Worm (Caenorhabditis elegans) whole organism, L1 larva: ENCODE data around the gene tph-1.

Experiments
- C16A3.4 ChIP-seq: fragments of 150-350 bp; optimal IDR thresholded peaks from 2 replicates; lab custom pipeline; 2014; ENCODE audit warnings: missing biosample characterization, missing genetic modification characterization
- C34B4.2 ChIP-seq: sonication (generic microtip); optimal IDR thresholded peaks from 2 replicates; lab custom pipeline; 2017; ENCODE audit warnings: mild to moderate bottlenecking, missing genetic modification characterization, missing compliant biosample characterization
- aly-2 ChIP-seq: fragments of 150-350 bp; optimal IDR thresholded peaks from 2 replicates; lab custom pipeline; 2014; ENCODE audit warnings: missing biosample characterization, missing genetic modification characterization
- ceh-63 ChIP-seq: fragments of 200-800 bp; sonication (Bioruptor generic); optimal IDR thresholded peaks from 2 replicates; lab custom pipeline; 2018; ENCODE audit warnings: mild to moderate bottlenecking, missing genetic modification characterization, missing compliant biosample characterization
- ceh-8 ChIP-seq: fragments of 200-800 bp; sonication (Bioruptor generic); optimal IDR thresholded peaks from 2 replicates; lab custom pipeline; 2018; ENCODE audit warnings: mild to moderate bottlenecking, missing genetic modification characterization, moderate library complexity, missing compliant biosample characterization
- ceh-82 ChIP-seq, 3 experiments: fragments of 150-350 bp in 1 of 3; sonication (generic microtip) in 2 of 3; optimal IDR thresholded peaks; 2 replicates each; lab custom pipeline; 2014 to 2017; ENCODE audit warnings: missing biosample characterization in 3 of 3, missing genetic modification characterization in 3 of 3
- ceh-88 ChIP-seq: fragments of 200-800 bp; sonication (Bioruptor generic); IDR thresholded peaks from 2 replicates; pipeline ENCODE4 v1.3.6; 2022; ENCODE audit warnings: missing genetic modification characterization, missing compliant biosample characterization
- dpl-1 ChIP-seq, 3 experiments: fragments of 150-350 bp in 2 of 3; sonication (generic microtip) in 1 of 3; optimal IDR thresholded peaks; 2 replicates each; lab custom pipeline; 2014 to 2017; ENCODE audit warnings: missing biosample characterization in 3 of 3, missing genetic modification characterization in 3 of 3, missing genetic modification reagents in 3 of 3
- dsc-1 ChIP-seq: sonication (generic microtip); optimal IDR thresholded peaks from 2 replicates; lab custom pipeline; 2016; ENCODE audit warnings: mild to moderate bottlenecking, missing genetic modification characterization, missing compliant biosample characterization
- efl-1 ChIP-seq, 4 experiments: fragments of 150-350 bp; optimal IDR thresholded peaks in 3 of 4; peaks in 1 of 4; 1 replicate in 1 of 4; 2 replicates in 3 of 4; lab custom pipeline; 2014; ENCODE audit warnings: missing biosample characterization in 2 of 4, missing genetic modification characterization in 2 of 4, missing genetic modification reagents in 2 of 4
- egl-13 ChIP-seq: sonication (generic microtip); optimal IDR thresholded peaks from 2 replicates; lab custom pipeline; 2016; ENCODE audit warnings: missing genotype, missing genetic modification reagents, missing genetic modification characterization, missing compliant biosample characterization
- egl-27 ChIP-seq, 2 experiments: fragments of 150-350 bp in 1 of 2; sonication (generic microtip); optimal IDR thresholded peaks; 3 replicates each; lab custom pipeline; 2017 to 2018; ENCODE audit warnings: missing biosample characterization in 2 of 2, missing genetic modification characterization in 2 of 2, missing genetic modification reagents in 2 of 2
- elt-2 ChIP-seq: sonication (generic microtip); optimal IDR thresholded peaks from 2 replicates; lab custom pipeline; 2016; ENCODE audit warnings: missing genetic modification characterization, mild to moderate bottlenecking, inconsistent platforms, missing compliant biosample characterization, missing genetic modification reagents
- fkh-10 ChIP-seq: sonication (generic microtip); optimal IDR thresholded peaks from 2 replicates; lab custom pipeline; 2017; ENCODE audit warnings: missing biosample characterization, missing genetic modification reagents, missing genetic modification characterization
- fos-1 ChIP-seq: fragments of 150-350 bp; optimal IDR thresholded peaks from 2 replicates; lab custom pipeline; 2014; ENCODE audit warnings: missing biosample characterization, missing genetic modification characterization
- grh-1 ChIP-seq: fragments of 200-800 bp; sonication (Bioruptor generic); IDR thresholded peaks from 2 replicates; pipeline ENCODE4 v1.3.6; 2022; ENCODE audit warnings: missing genetic modification reagents, missing genetic modification characterization, missing compliant biosample characterization
- hlh-4 ChIP-seq: sonication (generic microtip); optimal IDR thresholded peaks from 2 replicates; lab custom pipeline; 2016; ENCODE audit warnings: mild to moderate bottlenecking, missing genetic modification characterization, missing compliant biosample characterization
- hpl-2 ChIP-seq: fragments of 150-350 bp; optimal IDR thresholded peaks from 2 replicates; lab custom pipeline; 2014; ENCODE audit warnings: missing biosample characterization, missing genetic modification reagents, missing genetic modification characterization
- irx-1 ChIP-seq: sonication (generic microtip); optimal IDR thresholded peaks from 2 replicates; lab custom pipeline; 2016; ENCODE audit warnings: missing genetic modification characterization, missing compliant biosample characterization
- isw-1 ChIP-seq: fragments of 200-800 bp; sonication (Bioruptor generic); IDR thresholded peaks from 2 replicates; pipeline ENCODE4 v1.3.6; 2022; ENCODE audit warnings: missing genetic modification characterization, missing compliant biosample characterization
- jun-1 ChIP-seq: fragments of 150-350 bp; optimal IDR thresholded peaks from 2 replicates; lab custom pipeline; 2014; ENCODE audit warnings: missing biosample characterization, missing genetic modification reagents, missing genetic modification characterization
- lin-14 ChIP-seq: fragments of 200-800 bp; sonication (Bioruptor generic); optimal IDR thresholded peaks from 2 replicates; lab custom pipeline; 2018; ENCODE audit warnings: mild to moderate bottlenecking, missing genetic modification characterization, moderate library complexity, missing compliant biosample characterization
- lin-15B ChIP-seq: fragments of 150-350 bp; sonication (generic microtip); optimal IDR thresholded peaks from 3 replicates; lab custom pipeline; 2014; ENCODE audit warnings: missing biosample characterization, missing genetic modification characterization
- lin-35 ChIP-seq, 2 experiments: fragments of 150-350 bp; optimal IDR thresholded peaks; 2 replicates each; lab custom pipeline; 2014; ENCODE audit warnings: missing biosample characterization in 2 of 2, missing genetic modification characterization in 2 of 2, missing genetic modification reagents in 2 of 2
- lin-39 ChIP-seq: fragments of 150-350 bp; optimal IDR thresholded peaks from 2 replicates; lab custom pipeline; 2014; ENCODE audit warnings: missing biosample characterization, missing genetic modification reagents, missing genetic modification characterization
- lsy-2 ChIP-seq, 2 experiments: fragments of 150-350 bp; optimal IDR thresholded peaks; 2 replicates each; lab custom pipeline; 2014; ENCODE audit warnings: missing biosample characterization in 2 of 2, missing genetic modification characterization in 2 of 2
- mdl-1 ChIP-seq, 2 experiments: fragments of 150-350 bp; optimal IDR thresholded peaks; 2 replicates each; lab custom pipeline; 2014 to 2017; ENCODE audit warnings: missing biosample characterization in 2 of 2, missing genetic modification characterization in 2 of 2, inconsistent platforms in 1 of 2
- mef-2 ChIP-seq: fragments of 150-350 bp; optimal IDR thresholded peaks from 2 replicates; lab custom pipeline; 2014; ENCODE audit warnings: missing biosample characterization, missing genetic modification characterization
- nhr-11 ChIP-seq: fragments of 150-350 bp; optimal IDR thresholded peaks from 2 replicates; lab custom pipeline; 2014; ENCODE audit warnings: missing biosample characterization, missing genetic modification characterization
- nhr-19 ChIP-seq: fragments of 200-800 bp; sonication (Bioruptor generic); conservative IDR thresholded peaks from 2 replicates; pipeline ENCODE4 v1.3.6; 2022; ENCODE audit warnings: missing genetic modification characterization, missing compliant biosample characterization
- nhr-28 ChIP-seq: fragments of 150-350 bp; optimal IDR thresholded peaks from 2 replicates; lab custom pipeline; 2014; ENCODE audit warnings: missing biosample characterization, missing genetic modification characterization
- nhr-47 ChIP-seq: sonication (generic microtip); optimal IDR thresholded peaks from 2 replicates; lab custom pipeline; 2016; ENCODE audit warnings: mild to moderate bottlenecking, missing genetic modification characterization, moderate library complexity, missing compliant biosample characterization
- nhr-71 ChIP-seq: sonication (generic microtip); optimal IDR thresholded peaks from 2 replicates; lab custom pipeline; 2016; ENCODE audit warnings: mild to moderate bottlenecking, missing genetic modification characterization, moderate library complexity, missing compliant biosample characterization
- nhr-77 ChIP-seq: fragments of 150-350 bp; optimal IDR thresholded peaks from 2 replicates; lab custom pipeline; 2014; ENCODE audit warnings: missing biosample characterization, missing genetic modification characterization
- nhr-84 ChIP-seq: sonication (generic microtip); optimal IDR thresholded peaks from 2 replicates; lab custom pipeline; 2017; ENCODE audit warnings: missing biosample characterization, missing genetic modification characterization
- nhr-85 ChIP-seq: sonication (generic microtip); peaks from one replicate; lab custom pipeline; 2016; ENCODE audit warnings: missing genetic modification characterization, inconsistent platforms, missing compliant biosample characterization
- nhr-90 ChIP-seq: sonication (generic microtip); optimal IDR thresholded peaks from 2 replicates; lab custom pipeline; 2016; ENCODE audit warnings: mild to moderate bottlenecking, missing genetic modification characterization, missing compliant biosample characterization; ENCODE audit not compliant: poor library complexity
- pax-3 ChIP-seq: fragments of 200-800 bp; sonication (Bioruptor generic); optimal IDR thresholded peaks from 2 replicates; lab custom pipeline; 2018; ENCODE audit warnings: mild to moderate bottlenecking, missing genetic modification characterization, moderate library complexity, missing compliant biosample characterization
- rnt-1 ChIP-seq: sonication (generic microtip); optimal IDR thresholded peaks from 2 replicates; lab custom pipeline; 2016; ENCODE audit warnings: mild to moderate bottlenecking, missing genetic modification characterization, moderate library complexity, missing compliant biosample characterization
- snpc-4 ChIP-seq: fragments of 150-350 bp; optimal IDR thresholded peaks from 2 replicates; lab custom pipeline; 2014; ENCODE audit warnings: missing biosample characterization, missing genetic modification characterization
- snu-23 ChIP-seq: sonication (generic microtip); optimal IDR thresholded peaks from 2 replicates; lab custom pipeline; 2016; ENCODE audit warnings: missing genetic modification characterization, missing compliant biosample characterization
- sox-4 ChIP-seq: sonication (generic microtip); optimal IDR thresholded peaks from 2 replicates; lab custom pipeline; 2016; ENCODE audit warnings: missing genetic modification characterization, missing compliant biosample characterization
- swsn-7 ChIP-seq: sonication (generic microtip); optimal IDR thresholded peaks from 2 replicates; lab custom pipeline; 2016; ENCODE audit warnings: missing genetic modification characterization, missing compliant biosample characterization
- tbx-2 ChIP-seq: sonication (generic microtip); optimal IDR thresholded peaks from 2 replicates; lab custom pipeline; 2016; ENCODE audit warnings: missing genetic modification characterization, missing compliant biosample characterization
- tlp-1 ChIP-seq: fragments of 150-350 bp; optimal IDR thresholded peaks from 2 replicates; lab custom pipeline; 2014; ENCODE audit warnings: missing biosample characterization, missing genetic modification characterization
- unc-130 ChIP-seq: fragments of 150-350 bp; optimal IDR thresholded peaks from 2 replicates; lab custom pipeline; 2017; ENCODE audit warnings: missing biosample characterization, missing genetic modification characterization, inconsistent platforms
- xbp-1 ChIP-seq: sonication (generic microtip); optimal IDR thresholded peaks from 2 replicates; lab custom pipeline; 2016; ENCODE audit warnings: missing genetic modification characterization, missing compliant biosample characterization
- zip-4 ChIP-seq: fragments of 200-800 bp; sonication (Bioruptor generic); optimal IDR thresholded peaks from 2 replicates; lab custom pipeline; 2018; ENCODE audit warnings: mild to moderate bottlenecking, missing genetic modification characterization, moderate library complexity, missing compliant biosample characterization
- ztf-4 ChIP-seq: fragments of 150-350 bp; optimal IDR thresholded peaks from 2 replicates; lab custom pipeline; 2014; ENCODE audit warnings: missing biosample characterization, missing genetic modification characterization

tph-1 gene

ce11 chrII:7528210-7528609 is 20.9 kb upstream of the tph-1 start (continued):
- TF ChIP-seq snu-23 (GFP tag; lab: Kevin White, UChicago) (no peak), ceh-8 (GFP tag; lab: Kevin White, UChicago) (no peak), nhr-47 (no peak)

ce11 chrII:7529078-7529683 is 20.0 kb upstream of the tph-1 start, which contains the start of gene ZK1290.5:
Gene ZK1290.5, plus strand, starts transcription at chrII:7529643.
- TF ChIP-seq snpc-4 (tag; lab: Kevin White, UChicago) (peak; percentile 33), C16A3.4 (peak; percentile 61), nhr-11 (tag; lab: Kevin White, UChicago) (peak; percentile 39), mdl-1 (tag; optimal IDR thresholded peaks at IDR 0.05; lab: Kevin White, UChicago) (peak in 1 of 2 experiments; percentile 95), jun-1 (tag; lab: Kevin White, UChicago) (peak; percentile 62), dsc-1 (peak; percentile 75), tbx-2 (tag; lab: Kevin White, UChicago) (peak; percentile 92), dpl-1 (GFP tag; optimal IDR thresholded peaks at IDR 0.05; lab: Kevin White, UChicago) (peak; percentile 60 to 66 (median 62)), nhr-47 (peak; percentile 86), ztf-4 (peak; percentile 77), lsy-2 (tag; optimal IDR thresholded peaks at IDR 0.05; lab: Kevin White, UChicago) (peak; percentile 80 to 83), zip-4 (GFP tag; lab: Kevin White, UChicago) (peak; percentile 16), nhr-84 (tag; lab: Kevin White, UChicago) (no peak), ceh-63 (GFP tag; lab: Kevin White, UChicago) (no peak), C34B4.2 (tag; lab: Kevin White, UChicago) (no peak), nhr-71 (tag; lab: Kevin White, UChicago) (peak; percentile 98), swsn-7 (tag; lab: Kevin White, UChicago) (peak; percentile 85), egl-27 (tag; optimal IDR thresholded peaks at IDR 0.05; lab: Kevin White, UChicago) (no peak), hpl-2 (peak; percentile 81), xbp-1 (tag; lab: Kevin White, UChicago) (peak; percentile 76), fos-1 (tag; lab: Kevin White, UChicago) (peak; percentile 23), ceh-82 (tag; optimal IDR thresholded peaks at IDR 0.05; lab: Kevin White, UChicago) (peak in 2 of 3 experiments; percentile 25 to 63), fkh-10 (peak; percentile 9), snu-23 (GFP tag; lab: Kevin White, UChicago) (peak; percentile 92), efl-1 (optimal IDR thresholded peaks at IDR 0.05; lab: Kevin White, UChicago) (peak; percentile 71 to 76), efl-1 (GFP tag; optimal IDR thresholded peaks at IDR 0.05 in 1 of 2; lab: Kevin White, UChicago) (peak; percentile 46 to 94), lin-39 (tag; lab: Kevin White, UChicago) (peak; percentile 60), lin-35 (GFP tag; optimal IDR thresholded peaks at IDR 0.05; lab: Kevin White, UChicago) (peak; percentile 62 to 79), egl-13 (tag; lab: Kevin White, UChicago) (no peak), ceh-8 (GFP tag; lab: Kevin White, UChicago) (peak; percentile 7), unc-130 (peak; percentile 82), lin-15B (tag; lab: Kevin White, UChicago) (no peak), aly-2 (tag; lab: Kevin White, UChicago) (no peak), tlp-1 (no peak), sox-4 (tag; lab: Kevin White, UChicago) (no peak), rnt-1 (tag; lab: Kevin White, UChicago) (peak; percentile 75), nhr-77 (tag; lab: Kevin White, UChicago) (peak; percentile 91), isw-1 (peak; percentile 20; the same call in 1 of the 2 replicates), ceh-88 (peak; percentile 53), mef-2 (tag; lab: Kevin White, UChicago) (no peak), nhr-19 (GFP tag; lab: Robert Waterston, UW) (peak; percentile 92), hlh-4 (tag; lab: Kevin White, UChicago) (no peak), lin-14 (GFP tag; lab: Kevin White, UChicago) (peak; percentile 97), irx-1 (peak; percentile 80), nhr-85 (tag; lab: Kevin White, UChicago) (peak; percentile 98), elt-2 (peak; percentile 89), grh-1 (GFP tag; lab: Robert Waterston, UW) (peak; percentile 77), nhr-28 (tag; lab: Kevin White, UChicago) (no peak), nhr-90 (tag; lab: Kevin White, UChicago) (peak; percentile 89), pax-3 (tag; lab: Kevin White, UChicago) (peak; percentile 58)
